Worm (Caenorhabditis elegans): ENCODE data around the gene swsn-7.

The swsn-7 gene

DNA sequence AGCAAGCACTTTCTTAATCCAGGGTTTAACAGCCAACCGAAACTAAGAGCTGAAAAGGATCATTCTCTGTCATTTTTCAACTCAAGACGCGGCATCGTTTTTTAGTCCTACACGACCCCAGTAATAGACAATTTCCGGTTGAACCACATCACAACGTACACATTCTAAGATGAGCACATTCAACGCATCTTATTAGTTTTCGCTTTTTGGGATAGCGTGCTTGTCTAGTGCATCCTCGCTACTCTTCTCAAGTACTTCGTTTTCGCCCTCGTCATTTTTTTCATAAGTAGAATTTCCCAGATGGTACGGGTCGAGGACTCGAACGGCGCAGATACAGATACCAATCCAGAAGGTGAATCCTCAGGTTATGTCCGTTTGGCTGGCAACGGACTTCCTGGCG lies 14.7 kb upstream of the swsn-7 start, which contains the start of gene T05H10.1:
Gene T05H10.1 (plus strand): TSS at position 301 of the 400 bp plus-strand sequence.
- no peak for TF ChIP-seq unc-62 (GFP tag; optimal IDR thresholded peaks at IDR 0.05)

DNA sequence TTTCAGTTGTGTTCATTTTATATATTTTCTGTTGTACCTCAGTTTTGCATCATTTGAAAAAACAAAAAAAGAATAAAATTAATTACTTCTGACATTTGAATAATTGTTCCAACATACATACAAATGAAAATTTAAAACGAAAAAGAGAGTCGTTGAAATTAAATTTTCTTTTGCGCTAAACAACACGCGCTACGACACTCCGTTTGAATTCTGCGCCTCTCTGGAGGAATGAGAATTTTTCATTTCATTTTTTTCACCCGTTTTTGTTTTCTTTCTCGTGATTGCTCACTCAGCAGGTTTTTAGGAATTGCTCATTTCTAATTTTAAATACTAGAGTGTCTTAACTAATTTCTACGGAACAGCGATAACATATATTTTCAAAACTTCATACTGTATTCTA lies 14.1 kb upstream of the swsn-7 start:
- no peak for TF ChIP-seq unc-62 (GFP tag; optimal IDR thresholded peaks at IDR 0.05)

DNA sequence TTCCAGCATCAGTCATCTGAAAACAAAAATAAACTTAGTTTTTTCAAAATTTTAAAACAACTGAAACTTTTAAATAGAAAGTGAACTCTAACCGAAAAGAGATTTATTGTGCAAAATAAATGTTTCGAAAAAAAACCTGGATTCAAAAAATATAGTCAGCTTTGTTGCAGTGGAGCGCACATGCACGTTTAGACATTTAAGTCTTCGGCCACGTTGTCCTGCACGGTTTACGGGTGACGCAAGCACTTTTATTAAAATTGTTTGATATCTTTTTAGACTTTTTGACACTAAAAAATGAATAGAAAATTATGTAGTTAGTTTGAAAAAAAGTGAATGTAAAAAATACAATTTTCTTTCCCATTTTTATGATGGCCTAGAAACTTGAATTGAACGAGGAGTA lies 11.9 kb upstream of the swsn-7 start, which contains the start of the genes ubh-4 and algn-6:
Gene ubh-4 (minus strand): TSS at position 182 of the 400 bp plus-strand sequence.
Gene algn-6 (plus strand): TSS at position 387 of the 400 bp plus-strand sequence.
- TF ChIP-seq unc-62 (GFP tag; optimal IDR thresholded peaks at IDR 0.05): no peak

DNA sequence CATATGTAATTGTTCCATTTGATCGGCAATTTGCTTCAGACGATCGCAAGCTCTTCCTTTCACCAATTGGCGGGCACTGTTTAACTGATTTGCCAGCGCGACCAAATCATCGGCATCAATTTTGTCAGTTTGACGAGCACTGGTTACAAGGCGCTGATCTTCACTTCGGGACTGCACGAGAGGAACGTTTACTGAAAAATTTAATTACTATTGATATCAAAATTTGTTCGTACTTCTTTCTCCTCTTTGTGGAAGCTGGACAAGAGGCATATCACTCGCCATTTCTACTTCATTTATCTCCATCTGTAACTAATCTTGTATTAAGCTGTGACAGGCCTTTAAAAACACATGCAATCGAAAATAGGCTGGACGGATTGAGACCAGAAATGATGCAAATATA lies 10.3 kb upstream of the swsn-7 start, which contains the start of gene C08B11.9:
Gene C08B11.9 (minus strand): TSS at position 307 of the 400 bp plus-strand sequence.
- no peak for TF ChIP-seq unc-62 (GFP tag; optimal IDR thresholded peaks at IDR 0.05)

DNA sequence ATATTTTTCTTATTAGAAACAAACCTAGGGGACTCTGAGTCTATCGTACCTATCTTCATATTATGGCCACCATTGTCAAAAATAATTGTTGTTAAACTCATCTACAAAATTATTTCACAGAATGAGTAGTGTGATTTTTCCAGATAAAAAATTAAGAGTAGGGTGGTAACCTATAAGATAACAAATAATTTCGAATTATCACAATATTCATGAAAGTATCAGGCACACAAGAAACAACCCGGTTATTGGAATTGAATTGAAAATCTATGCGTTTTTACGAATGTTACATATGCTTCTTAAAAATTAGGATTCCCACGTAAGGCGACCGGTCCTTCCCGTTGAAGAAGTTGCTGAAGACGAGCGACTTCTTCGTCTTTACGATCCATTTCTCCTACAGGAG lies 9.7 kb upstream of the swsn-7 start, which contains the start of gene arp-6:
Gene arp-6 (minus strand): TSS at position 101 of the 400 bp plus-strand sequence.
- no peak for TF ChIP-seq unc-62 (GFP tag; optimal IDR thresholded peaks at IDR 0.05)

DNA sequence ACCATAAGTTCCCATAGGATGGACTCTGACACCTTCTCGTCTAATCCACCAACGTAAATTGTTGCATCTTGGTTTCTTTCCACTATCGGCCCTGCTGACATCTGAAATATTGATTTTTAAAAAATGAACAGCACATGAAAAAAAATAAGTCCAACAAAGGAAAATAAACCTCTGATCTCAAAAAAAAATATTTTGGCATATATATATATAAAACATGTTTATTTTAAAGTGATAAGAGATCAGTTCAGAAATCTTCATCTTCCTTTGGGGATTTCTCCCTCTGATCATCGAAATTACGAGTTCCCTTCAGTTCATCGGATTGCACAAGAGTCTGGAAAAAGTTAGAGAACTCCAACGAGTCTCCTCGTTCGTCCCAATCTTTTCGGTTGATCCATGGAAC lies 8.1 kb upstream of the swsn-7 start, which contains the start of gene sap-49:
Gene sap-49 (minus strand): TSS at position 101 of the 400 bp plus-strand sequence.
- TF ChIP-seq unc-62 (GFP tag; optimal IDR thresholded peaks at IDR 0.05): no peak

DNA sequence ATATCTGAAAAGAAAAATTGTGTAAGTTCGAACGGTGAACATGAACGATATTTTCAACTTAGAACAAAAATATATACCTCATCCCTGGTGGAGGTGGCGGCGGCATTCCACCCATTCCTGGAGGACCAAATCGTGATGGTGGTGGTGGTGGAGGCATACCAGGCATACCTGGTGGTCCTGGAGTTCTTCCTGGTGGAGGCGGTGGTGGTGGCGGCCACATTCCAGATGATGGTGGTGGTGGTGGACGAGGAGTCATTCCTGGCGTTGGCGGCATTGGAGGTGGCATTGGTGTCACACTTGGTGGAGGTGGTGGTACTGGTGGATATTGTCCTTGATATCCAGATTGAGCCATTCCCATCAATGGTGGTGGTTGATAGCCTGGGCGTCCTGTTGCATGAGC lies 7.1 kb upstream of the swsn-7 start:
- no peak for TF ChIP-seq unc-62 (GFP tag; optimal IDR thresholded peaks at IDR 0.05)

DNA sequence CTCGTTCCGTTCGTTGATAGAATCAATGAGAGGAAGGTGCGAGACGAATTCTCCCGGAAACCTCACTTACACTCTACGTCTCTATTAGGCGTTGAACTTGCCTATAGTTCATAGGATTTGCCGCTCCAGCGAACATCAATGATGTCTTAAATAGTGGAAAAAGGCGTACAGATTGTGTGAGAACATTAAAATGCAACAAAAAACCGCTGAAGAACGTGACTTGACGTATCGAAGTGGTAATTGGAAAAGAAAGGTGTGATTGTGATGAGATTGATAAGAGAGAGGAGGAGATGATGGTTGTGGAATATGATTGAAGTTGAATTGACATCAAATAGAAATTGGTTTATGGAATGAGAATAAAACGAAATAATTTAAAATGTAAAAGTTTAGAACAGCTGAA lies 6.4 kb upstream of the swsn-7 start:
- TF ChIP-seq unc-62 (GFP tag; optimal IDR thresholded peaks at IDR 0.05): no peak

DNA sequence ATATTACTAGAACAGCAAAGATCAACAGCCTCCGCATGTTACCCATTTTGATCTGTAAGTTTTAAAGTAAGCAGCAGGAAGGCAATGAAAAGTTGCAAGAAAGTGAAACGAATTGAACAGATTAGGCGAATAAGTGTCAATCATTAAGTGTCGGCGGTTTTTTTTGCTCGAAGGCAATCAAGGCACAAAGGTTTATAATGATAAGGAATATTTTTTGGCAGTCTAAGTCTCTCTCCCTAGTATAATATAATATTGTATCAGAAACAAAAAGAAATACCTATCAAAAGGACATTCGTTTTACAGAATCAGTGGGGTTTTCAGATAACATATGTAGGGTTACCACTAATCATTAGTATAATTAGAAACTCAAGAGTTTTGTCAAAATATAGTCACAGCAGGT lies 5.1 kb upstream of the swsn-7 start, which contains the start of gene nrf-6:
Gene nrf-6 (minus strand): TSS at position 52 of the 400 bp plus-strand sequence.
- no peak for TF ChIP-seq unc-62 (GFP tag; optimal IDR thresholded peaks at IDR 0.05)

DNA sequence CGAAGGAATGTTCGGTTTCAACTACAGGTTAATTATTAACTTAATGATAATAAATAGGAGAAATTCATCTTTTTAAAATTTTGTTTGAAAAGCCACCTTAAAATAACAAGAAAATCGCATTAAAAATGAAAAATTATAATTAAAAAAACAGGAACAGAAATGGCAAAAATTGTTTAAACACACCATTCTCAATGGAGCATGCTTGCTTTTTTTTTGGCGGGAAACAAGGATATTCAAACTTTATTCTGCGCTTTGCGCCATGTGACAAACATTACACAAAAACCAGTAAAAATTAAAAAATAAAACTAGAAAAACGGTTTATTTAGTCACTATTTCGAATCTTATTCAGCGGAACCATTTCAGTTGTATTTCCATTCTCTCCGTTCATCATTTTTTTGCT lies 1.2 kb upstream of the swsn-7 start:
- TF ChIP-seq unc-62 (GFP tag; optimal IDR thresholded peaks at IDR 0.05): no peak

DNA sequence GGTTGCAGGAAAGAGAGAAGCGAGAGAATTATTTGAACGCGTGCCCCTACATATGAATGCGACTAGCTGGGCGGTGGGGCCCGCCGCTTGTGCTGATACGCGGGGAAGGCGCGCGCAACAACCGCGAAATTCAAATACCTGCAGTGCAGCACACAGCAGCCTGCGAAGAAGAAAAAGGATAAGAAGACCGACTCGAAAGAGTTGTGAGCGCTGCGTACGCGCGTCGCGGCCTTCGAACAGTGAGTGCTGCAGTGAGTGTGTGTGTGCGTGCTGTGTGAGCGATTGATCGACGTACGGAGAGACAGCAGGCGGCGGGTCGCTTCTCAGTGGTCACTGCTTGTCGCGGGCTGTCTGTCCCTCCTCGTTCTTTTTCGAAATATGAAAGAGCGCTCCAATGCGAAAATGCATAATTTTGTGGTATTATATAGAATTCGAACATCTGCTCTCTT lies 707 bp upstream of the swsn-7 start:
- TF ChIP-seq unc-62 (GFP tag; optimal IDR thresholded peaks at IDR 0.05): no peak

DNA sequence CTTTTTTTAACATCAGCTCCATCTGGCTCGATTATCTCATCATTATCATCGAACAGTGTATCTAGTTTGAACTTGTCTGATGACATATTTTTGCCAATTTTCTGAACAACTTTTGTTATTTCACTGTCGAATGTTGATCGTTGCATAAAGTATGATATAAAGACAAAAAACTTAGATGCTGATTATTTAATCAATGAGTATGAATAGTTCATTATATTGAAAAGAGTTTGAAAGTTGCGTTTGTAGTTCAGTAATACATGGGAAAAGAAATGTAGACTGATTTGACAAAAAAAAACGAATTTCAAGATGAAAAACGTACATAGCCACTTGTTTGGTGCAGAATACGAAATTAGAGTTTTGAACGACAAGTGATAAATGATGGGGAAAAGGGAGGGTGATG lies 5.1 kb downstream of the swsn-7 start, which contains the start of gene hda-2:
Gene hda-2 (minus strand): TSS at position 101 of the 400 bp plus-strand sequence.
- no peak for TF ChIP-seq unc-62 (GFP tag; optimal IDR thresholded peaks at IDR 0.05)

DNA sequence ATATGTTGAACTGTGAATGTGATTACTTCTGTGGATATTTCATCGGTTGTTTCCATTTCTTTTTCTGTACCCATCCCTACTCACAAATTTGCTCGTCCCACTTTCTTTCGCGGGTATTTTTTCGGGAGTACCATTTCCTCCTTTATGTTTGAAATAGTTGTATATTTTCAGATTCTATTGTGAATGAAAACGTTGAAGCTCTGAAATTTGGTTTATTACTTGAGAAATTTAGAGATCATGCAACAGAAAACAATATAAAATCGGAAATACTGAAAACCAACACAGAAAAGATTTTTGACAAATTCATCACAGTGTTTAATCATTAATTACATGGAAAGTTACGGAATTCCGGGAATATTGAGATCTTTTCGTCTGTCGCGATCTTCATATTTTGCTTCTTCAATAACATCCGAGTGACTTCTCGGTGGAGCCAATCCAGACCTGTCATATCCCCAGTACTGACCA lies 7.0 kb downstream of the swsn-7 start:
- TF ChIP-seq unc-62 (GFP tag; optimal IDR thresholded peaks at IDR 0.05): no peak

DNA sequence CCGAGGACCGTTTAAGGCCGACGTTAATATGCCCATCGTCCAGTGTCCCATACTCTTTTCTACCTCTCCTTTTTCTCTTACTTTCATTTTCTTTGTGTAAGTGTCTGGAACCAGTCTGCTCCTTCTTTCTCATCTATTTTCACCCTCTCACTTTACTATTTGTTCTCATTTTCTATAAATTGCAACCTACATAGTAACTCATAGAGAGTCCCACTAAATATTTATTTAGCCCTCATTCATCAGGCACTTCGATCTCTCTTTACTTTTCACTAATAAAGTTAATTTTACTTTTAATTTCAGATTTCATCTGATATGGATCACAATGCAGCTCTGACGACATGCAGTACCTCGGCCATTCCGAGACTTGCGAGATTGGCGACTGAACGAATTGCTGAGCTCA lies 10.2 kb downstream of the swsn-7 start, which contains the start of gene zyg-11:
Gene zyg-11 (plus strand): TSS at position 301 of the 400 bp plus-strand sequence.
- TF ChIP-seq unc-62 (GFP tag; optimal IDR thresholded peaks at IDR 0.05): no peak

DNA sequence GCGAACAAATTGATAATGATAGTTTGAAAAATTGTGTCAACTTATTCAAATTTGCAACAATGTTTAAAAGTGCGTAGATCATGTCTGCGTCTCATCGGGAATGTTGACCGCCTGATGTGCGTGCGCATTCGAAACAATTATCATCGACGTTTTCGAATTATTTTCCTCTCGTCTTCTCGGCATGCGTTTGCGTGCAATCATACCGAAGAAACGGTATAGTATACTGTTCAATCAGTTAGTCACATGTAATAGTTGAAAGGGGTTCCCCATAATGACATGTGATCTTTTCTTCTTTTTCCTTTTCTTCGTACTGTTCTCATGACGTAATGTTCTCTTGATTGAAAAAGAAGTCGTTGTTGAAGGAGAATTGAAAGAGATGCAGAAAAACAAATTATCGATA lies 10.8 kb downstream of the swsn-7 start:
- no peak for TF ChIP-seq unc-62 (GFP tag; optimal IDR thresholded peaks at IDR 0.05)

DNA sequence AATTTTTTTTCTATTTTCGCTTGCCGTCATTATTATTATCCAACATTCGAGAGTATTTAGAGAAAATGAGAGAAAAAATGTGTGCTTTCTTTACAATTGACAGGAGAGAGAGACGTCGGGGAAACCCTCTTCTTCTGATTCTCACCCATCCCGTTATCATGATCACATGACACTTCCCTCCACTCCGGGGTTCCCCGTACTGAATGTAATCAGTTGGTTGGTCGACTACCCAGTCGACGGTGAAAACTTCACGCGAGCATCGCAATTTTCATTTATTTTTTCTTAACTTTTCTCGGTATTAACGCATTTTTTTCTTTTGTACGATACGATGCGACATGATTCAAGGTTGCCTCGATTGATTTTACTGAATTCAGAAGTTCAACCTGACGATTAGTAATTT lies 11.4 kb downstream of the swsn-7 start:
- TF ChIP-seq unc-62 (GFP tag; optimal IDR thresholded peaks at IDR 0.05): no peak

DNA sequence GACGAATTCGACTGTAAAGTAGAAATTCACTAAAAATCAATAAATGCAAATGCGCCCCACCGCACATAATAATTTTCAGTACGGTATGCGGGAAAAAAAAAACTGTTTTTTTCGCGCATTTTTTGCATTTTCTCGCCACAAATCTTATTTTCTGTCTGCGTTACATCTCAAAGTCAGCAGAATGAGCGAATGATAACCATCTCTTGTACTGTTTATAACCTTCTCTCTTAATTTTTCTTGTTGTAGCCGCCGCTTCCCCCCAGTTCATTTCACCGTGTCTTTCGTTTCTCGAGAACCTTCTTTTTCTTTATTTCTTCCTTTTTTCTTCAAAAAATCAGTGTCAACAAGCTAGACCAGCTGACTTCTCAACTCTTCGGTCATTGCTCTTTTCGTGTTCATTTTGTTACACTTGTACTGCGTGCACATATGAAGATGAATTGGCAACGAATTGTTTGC lies 12.1 kb downstream of the swsn-7 start:
- TF ChIP-seq unc-62 (GFP tag; optimal IDR thresholded peaks at IDR 0.05): no peak
